Fruit fly (Drosophila melanogaster): ENCODE results near the gene Hsp27.

The Hsp27 gene

dm6 chr3L:9431848-9432623 is 48.2 kb downstream of the Hsp27 start:
- no peak for TF ChIP-seq noc (tag; optimal IDR thresholded peaks at IDR 0.05)

- no peak for TF ChIP-seq noc (tag; optimal IDR thresholded peaks at IDR 0.05)
Measured at dm6 chr3L:9432810-9433587, 49.1 kb downstream of the Hsp27 start.

Measured in whole organism, larva.